Worm (Caenorhabditis elegans): ENCODE results near the gene eif-2Bgamma.
A peak's percentile ranks its signal among the peaks of the same experiment; 100 is the strongest.

The eif-2Bgamma gene

DNA sequence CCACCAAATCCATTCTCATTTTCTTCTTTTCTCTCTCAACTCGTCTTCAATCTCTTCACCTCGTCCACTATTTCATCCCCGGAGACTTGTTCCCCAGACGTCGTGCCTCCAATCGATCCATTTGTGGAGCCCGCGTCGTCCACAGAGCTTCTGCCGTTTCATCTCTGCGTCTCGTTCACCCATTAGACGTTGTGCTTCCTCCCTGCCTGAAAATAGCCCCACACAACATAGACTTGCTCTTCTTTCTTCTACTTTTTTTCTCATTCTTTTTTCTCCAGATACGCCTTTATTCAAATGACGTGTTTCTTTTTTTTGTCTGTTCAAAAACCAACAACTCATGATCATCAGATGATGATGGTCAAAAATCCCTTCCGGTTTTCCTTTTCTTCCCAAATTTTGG is 25.5 kb upstream of the eif-2Bgamma start (continued):
- no peak for TF ChIP-seq unc-30 (tag; optimal IDR thresholded peaks at IDR 0.05)
- TF ChIP-seq nhr-47 (tag; optimal IDR thresholded peaks at IDR 0.05): peak; percentile 64
- no peak for TF ChIP-seq nhr-77 (tag; optimal IDR thresholded peaks at IDR 0.05)
- no peak for TF ChIP-seq sup-37 (GFP tag; optimal IDR thresholded peaks at IDR 0.05)
- peak; percentile 85 for TF ChIP-seq fkh-8 (tag; optimal IDR thresholded peaks at IDR 0.05)
- peak; percentile 45 to 64 (median 57) for TF ChIP-seq ceh-82 (tag; optimal IDR thresholded peaks at IDR 0.05)
- peak; percentile 65 for TF ChIP-seq tbx-2 (tag; optimal IDR thresholded peaks at IDR 0.05)
- no peak for TF ChIP-seq blmp-1 (tag; optimal IDR thresholded peaks at IDR 0.05)
- no peak for TF ChIP-seq nhr-28 (tag; optimal IDR thresholded peaks at IDR 0.05)
- TF ChIP-seq ztf-4 (tag; optimal IDR thresholded peaks at IDR 0.05): no peak
- TF ChIP-seq lin-39 (tag; optimal IDR thresholded peaks at IDR 0.05): no peak
- TF ChIP-seq egl-27 (tag; optimal IDR thresholded peaks at IDR 0.05): no peak
- TF ChIP-seq sox-4 (tag; optimal IDR thresholded peaks at IDR 0.05): no peak
- TF ChIP-seq efl-1 (optimal IDR thresholded peaks at IDR 0.05): peak in 1 of 2 experiments; percentile 23
- no peak for TF ChIP-seq efl-1 (GFP tag; optimal IDR thresholded peaks at IDR 0.05 in 1 of 2)
- peak in 1 of 3 experiments; percentile 41 for TF ChIP-seq dpl-1 (GFP tag; optimal IDR thresholded peaks at IDR 0.05)
- TF ChIP-seq ceh-88 (GFP tag; IDR thresholded peaks at IDR 0.05): no peak
- peak; percentile 50 for TF ChIP-seq xbp-1 (tag; optimal IDR thresholded peaks at IDR 0.05)
- no peak for TF ChIP-seq elt-2 (tag; optimal IDR thresholded peaks at IDR 0.05)
- TF ChIP-seq fkh-10 (GFP tag; optimal IDR thresholded peaks at IDR 0.05): peak; percentile 80
- no peak for TF ChIP-seq fkh-4 (tag; optimal IDR thresholded peaks at IDR 0.05; ENCODE audit: borderline replicate concordance)
- TF ChIP-seq ama-1 (optimal IDR thresholded peaks at IDR 0.05): no peak
- TF ChIP-seq mdl-1 (tag; optimal IDR thresholded peaks at IDR 0.05): no peak
- TF ChIP-seq elt-3 (tag; optimal IDR thresholded peaks at IDR 0.05): no peak
- TF ChIP-seq rnt-1 (tag; optimal IDR thresholded peaks at IDR 0.05): no peak
- TF ChIP-seq F16B12.6 (tag; optimal IDR thresholded peaks at IDR 0.05): no peak
- TF ChIP-seq lin-35 (GFP tag; optimal IDR thresholded peaks at IDR 0.05): peak in 1 of 2 experiments; percentile 41
- TF ChIP-seq ceh-63 (GFP tag; optimal IDR thresholded peaks at IDR 0.05): no peak
- no peak for TF ChIP-seq vab-15 (tag; optimal IDR thresholded peaks at IDR 0.05)
- no peak for TF ChIP-seq grh-1 (GFP tag; IDR thresholded peaks at IDR 0.05)
- TF ChIP-seq pqm-1 (tag; optimal IDR thresholded peaks at IDR 0.05): no peak
- peak; percentile 17 for TF ChIP-seq jun-1 (tag; optimal IDR thresholded peaks at IDR 0.05)
- TF ChIP-seq hlh-4 (tag; optimal IDR thresholded peaks at IDR 0.05): no peak
- no peak for TF ChIP-seq lir-3 (tag; optimal IDR thresholded peaks at IDR 0.05; ENCODE audit: poor library complexity)
- peak; percentile 27 for TF ChIP-seq ces-1 (GFP tag; optimal IDR thresholded peaks at IDR 0.05)
- no peak for TF ChIP-seq pag-3 (tag; optimal IDR thresholded peaks at IDR 0.05; ENCODE audit: borderline replicate concordance, insufficient read depth)
- no peak for TF ChIP-seq aha-1 (tag; optimal IDR thresholded peaks at IDR 0.05)
- TF ChIP-seq mab-9 (GFP tag; IDR thresholded peaks at IDR 0.05): 0 out of 2 replicates have a peak, but pooled peaks have one; percentile 36
- TF ChIP-seq nhr-20 (tag; optimal IDR thresholded peaks at IDR 0.05): no peak
- TF ChIP-seq lin-14 (GFP tag; optimal IDR thresholded peaks at IDR 0.05): peak; percentile 94
- TF ChIP-seq unc-86 (tag; optimal IDR thresholded peaks at IDR 0.05): peak; percentile 79
- no peak for TF ChIP-seq skn-1 (tag; optimal IDR thresholded peaks at IDR 0.05)
- TF ChIP-seq zip-4 (GFP tag; optimal IDR thresholded peaks at IDR 0.05): no peak
- TF ChIP-seq lin-13 (GFP tag; optimal IDR thresholded peaks at IDR 0.05): no peak
- peak; percentile 55 for TF ChIP-seq egl-13 (tag; optimal IDR thresholded peaks at IDR 0.05)
- peak; percentile 61 for TF ChIP-seq swsn-7 (tag; optimal IDR thresholded peaks at IDR 0.05)
- TF ChIP-seq ceh-90 (tag; optimal IDR thresholded peaks at IDR 0.05): no peak

Data from whole organism, L1 larva.